Fruit fly (Drosophila melanogaster) whole organism, embryonic: ENCODE results near the gene CG42656.
A peak's percentile ranks its signal among the peaks of the same experiment; 100 is the strongest.

Experiments used
- Antp ChIP-seq: fragments of 200-800 bp; sonication (Bioruptor generic); optimal IDR thresholded peaks from 3 replicates; lab custom pipeline; 2016; ENCODE audit warnings: missing biosample characterization, missing genetic modification characterization
- Atf6 ChIP-seq: fragments of 200-800 bp; sonication (Bioruptor generic); IDR thresholded peaks from 2 replicates; pipeline ENCODE4 v1.3.6; 2022; ENCODE audit warnings: missing biosample characterization, missing genetic modification characterization
- Blimp-1 ChIP-seq: fragments of 200-800 bp; sonication (Bioruptor generic); optimal IDR thresholded peaks from 3 replicates; lab custom pipeline; 2018; ENCODE audit warnings: missing biosample characterization, missing genetic modification characterization, mild to moderate bottlenecking, moderate library complexity, missing genetic modification reagents
- CG11696 ChIP-seq: fragments of 200-800 bp; sonication (Bioruptor generic); IDR thresholded peaks from 2 replicates; pipeline ENCODE4 v1.3.6; 2022; ENCODE audit warnings: missing biosample characterization, missing genetic modification characterization
- CG12391 ChIP-seq: fragments of 200-800 bp; sonication (Bioruptor generic); optimal IDR thresholded peaks from 3 replicates; lab custom pipeline; 2018; ENCODE audit warnings: missing biosample characterization, mild to moderate bottlenecking, missing genetic modification characterization, moderate library complexity
- CG13296 ChIP-seq: fragments of 200-800 bp; sonication (Bioruptor generic); optimal IDR thresholded peaks from 3 replicates; lab custom pipeline; 2018; ENCODE audit warnings: missing biosample characterization, mild to moderate bottlenecking, missing genetic modification characterization
- CG14860 ChIP-seq: fragments of 200-800 bp; sonication (Bioruptor generic); IDR thresholded peaks from 3 replicates; pipeline ENCODE4 v1.3.6; 2022; ENCODE audit warnings: missing biosample characterization, missing genetic modification characterization; ENCODE audit not compliant: partially characterized antibody
- CG17328 ChIP-seq: fragments of 200-800 bp; sonication (Bioruptor generic); IDR thresholded peaks from 2 replicates; pipeline ENCODE4 v1.3.6; 2022; ENCODE audit warnings: missing biosample characterization, missing genetic modification characterization
- CG2199 ChIP-seq: fragments of 200-800 bp; sonication (Bioruptor generic); IDR thresholded peaks from 3 replicates; pipeline ENCODE4 v1.3.6; 2022; ENCODE audit warnings: missing biosample characterization, missing genetic modification characterization
- CG3281 ChIP-seq: fragments of 200-800 bp; sonication (Bioruptor generic); optimal IDR thresholded peaks from 3 replicates; lab custom pipeline; 2017; ENCODE audit warnings: missing biosample characterization, mild to moderate bottlenecking, missing genetic modification characterization
- CG33557 ChIP-seq: fragments of 200-800 bp; sonication (Bioruptor generic); optimal IDR thresholded peaks from 2 replicates; lab custom pipeline; 2019; ENCODE audit warnings: missing biosample characterization, mild to moderate bottlenecking, missing genetic modification characterization, moderate library complexity
- CG34376 ChIP-seq: fragments of 200-800 bp; sonication (Bioruptor generic); optimal IDR thresholded peaks from 2 replicates; lab custom pipeline; 2018; ENCODE audit warnings: missing biosample characterization, mild to moderate bottlenecking, missing genetic modification characterization
- CG34422 ChIP-seq: fragments of 200-800 bp; sonication (Bioruptor generic); IDR thresholded peaks from 3 replicates; pipeline ENCODE4 v1.3.6; 2022; ENCODE audit warnings: missing biosample characterization, missing genetic modification characterization
- CG4328 ChIP-seq: fragments of 200-800 bp; sonication (Bioruptor generic); optimal IDR thresholded peaks from 3 replicates; lab custom pipeline; 2017; ENCODE audit warnings: missing biosample characterization, missing genetic modification reagents, missing genetic modification characterization
- CG6175 ChIP-seq: fragments of 200-800 bp; sonication (Bioruptor generic); IDR thresholded peaks from 3 replicates; pipeline ENCODE4 v1.3.6; 2022; ENCODE audit warnings: missing biosample characterization, missing genetic modification characterization
- CG6791 ChIP-seq: fragments of 200-800 bp; sonication (Bioruptor generic); IDR thresholded peaks from 3 replicates; pipeline ENCODE4 v1.3.6; 2022; ENCODE audit warnings: missing biosample characterization, missing genetic modification characterization; ENCODE audit not compliant: partially characterized antibody
- CG6813 ChIP-seq: fragments of 200-800 bp; sonication (Bioruptor generic); optimal IDR thresholded peaks from 2 replicates; lab custom pipeline; 2017; ENCODE audit warnings: missing biosample characterization, missing genetic modification characterization, mild to moderate bottlenecking, moderate library complexity, missing genetic modification reagents
- CTCF ChIP-seq: fragments of 200-800 bp; sonication (Bioruptor generic); optimal IDR thresholded peaks from 2 replicates; lab custom pipeline; 2017; ENCODE audit warnings: missing biosample characterization, mild to moderate bottlenecking, missing genetic modification characterization, moderate library complexity
- Drgx ChIP-seq: fragments of 200-800 bp; sonication (Bioruptor generic); IDR thresholded peaks from 2 replicates; pipeline ENCODE4 v1.3.6; 2022; ENCODE audit warnings: missing biosample characterization, missing genetic modification characterization
- H2.0 ChIP-seq: fragments of 200-800 bp; sonication (Bioruptor generic); IDR thresholded peaks from 2 replicates; pipeline ENCODE4 v1.3.6; 2022; ENCODE audit warnings: missing biosample characterization, missing genetic modification characterization
- Lhr ChIP-seq: fragments of 200-800 bp; sonication (Bioruptor generic); optimal IDR thresholded peaks from 3 replicates; lab custom pipeline; 2017; ENCODE audit warnings: mild to moderate bottlenecking, missing biosample characterization, missing genetic modification reagents, missing genetic modification characterization
- Med ChIP-seq: fragments of 200-800 bp; sonication (Bioruptor generic); peaks from one replicate; lab custom pipeline; 2016; ENCODE audit warnings: missing biosample characterization, missing genetic modification characterization, mild to moderate bottlenecking, inconsistent platforms, moderate library complexity
- Mrtf ChIP-seq: fragments of 200-800 bp; sonication (Bioruptor generic); IDR thresholded peaks from 3 replicates; pipeline ENCODE4 v1.3.6; 2022; ENCODE audit warnings: missing biosample characterization, missing genetic modification characterization
- Optix ChIP-seq: fragments of 200-800 bp; sonication (Bioruptor generic); IDR thresholded peaks from 3 replicates; pipeline ENCODE4 v1.3.6; 2022; ENCODE audit warnings: missing biosample characterization, missing genetic modification characterization
- Rfx ChIP-seq: fragments of 200-800 bp; sonication (Bioruptor generic); IDR thresholded peaks from 2 replicates; pipeline ENCODE4 v1.3.6; 2022; ENCODE audit warnings: missing biosample characterization, missing genetic modification characterization
- Trl ChIP-seq, 3 experiments: fragments of >200 bp in 2 of 3; fragments of 200-800 bp in 1 of 3; sonication (Bioruptor generic) in 1 of 3; optimal IDR thresholded peaks; 2 replicates in 1 of 3; 3 replicates in 2 of 3; lab custom pipeline; 2016 to 2017; ENCODE audit warnings: missing biosample characterization in 1 of 3, missing genetic modification characterization in 1 of 3
- abd-A ChIP-seq: fragments of 200-800 bp; sonication (Bioruptor generic); optimal IDR thresholded peaks from 3 replicates; lab custom pipeline; 2019; ENCODE audit warnings: missing biosample characterization, mild to moderate bottlenecking, missing genetic modification characterization, moderate library complexity
- amos ChIP-seq: fragments of 200-800 bp; sonication (Bioruptor generic); IDR thresholded peaks from 2 replicates; pipeline ENCODE4 v1.3.6; 2022; ENCODE audit warnings: missing biosample characterization, missing genetic modification characterization; ENCODE audit not compliant: partially characterized antibody
- cas ChIP-seq: fragments of 200-800 bp; sonication (Bioruptor generic); IDR thresholded peaks from 2 replicates; pipeline ENCODE4 v1.3.6; 2022; ENCODE audit warnings: missing biosample characterization, missing genetic modification characterization
- chif ChIP-seq, 2 experiments: fragments of 200-800 bp; sonication (Bioruptor generic); optimal IDR thresholded peaks; 3 replicates each; lab custom pipeline; 2016; ENCODE audit warnings: missing biosample characterization in 2 of 2, missing genetic modification characterization in 2 of 2
- corto ChIP-seq: fragments of 200-800 bp; sonication (Bioruptor generic); optimal IDR thresholded peaks from 2 replicates; lab custom pipeline; 2016; ENCODE audit warnings: missing biosample characterization, mild to moderate bottlenecking, missing genetic modification characterization, moderate library complexity
- dimm ChIP-seq: fragments of 200-800 bp; sonication (Bioruptor generic); IDR thresholded peaks from 2 replicates; pipeline ENCODE4 v1.3.6; 2022; ENCODE audit warnings: missing biosample characterization, missing genetic modification characterization
- eve ChIP-seq, 2 experiments: fragments of >200 bp; optimal IDR thresholded peaks; 2 replicates each; lab custom pipeline; 2017; ENCODE audit warnings: missing biosample characterization in 2 of 2, missing genetic modification characterization in 2 of 2
- ewg ChIP-seq: fragments of 200-800 bp; sonication (Bioruptor generic); optimal IDR thresholded peaks from 3 replicates; lab custom pipeline; 2017; ENCODE audit warnings: mild to moderate bottlenecking, missing biosample characterization, missing genetic modification reagents, missing genetic modification characterization
- exex ChIP-seq: fragments of 200-800 bp; sonication (Bioruptor generic); optimal IDR thresholded peaks from 4 replicates; lab custom pipeline; 2018; ENCODE audit warnings: missing biosample characterization, mild to moderate bottlenecking, missing genetic modification characterization, moderate library complexity
- h ChIP-seq: fragments of >200 bp; optimal IDR thresholded peaks from 2 replicates; lab custom pipeline; 2017
- kni ChIP-seq: fragments of 200-800 bp; sonication (Bioruptor generic); optimal IDR thresholded peaks from 3 replicates; lab custom pipeline; 2017; ENCODE audit warnings: mild to moderate bottlenecking, missing biosample characterization, missing genetic modification reagents, missing genetic modification characterization
- lmd ChIP-seq: fragments of 200-800 bp; sonication (Bioruptor generic); IDR thresholded peaks from 2 replicates; pipeline ENCODE4 v1.3.6; 2022; ENCODE audit warnings: missing biosample characterization, missing genetic modification characterization
- mirr ChIP-seq: fragments of 200-800 bp; sonication (Bioruptor generic); optimal IDR thresholded peaks from 3 replicates; lab custom pipeline; 2018; ENCODE audit warnings: missing biosample characterization, mild to moderate bottlenecking, missing genetic modification characterization
- p53 ChIP-seq: fragments of 200-800 bp; sonication (Bioruptor generic); optimal IDR thresholded peaks from 2 replicates; lab custom pipeline; 2016; ENCODE audit warnings: missing biosample characterization, missing genetic modification characterization
- pb ChIP-seq: fragments of 200-800 bp; sonication (Bioruptor generic); optimal IDR thresholded peaks from 3 replicates; lab custom pipeline; 2016; ENCODE audit warnings: missing biosample characterization, missing genetic modification characterization
- rib ChIP-seq: fragments of 200-800 bp; sonication (Bioruptor generic); IDR thresholded peaks from 2 replicates; pipeline ENCODE4 v1.3.6; 2022; ENCODE audit warnings: missing biosample characterization, missing genetic modification characterization
- ro ChIP-seq: fragments of 200-800 bp; sonication (Bioruptor generic); IDR thresholded peaks from 2 replicates; pipeline ENCODE4 v1.3.6; 2022; ENCODE audit warnings: missing biosample characterization, missing genetic modification characterization
- sd ChIP-seq: fragments of 200-800 bp; sonication (Bioruptor generic); optimal IDR thresholded peaks from 3 replicates; lab custom pipeline; 2018; ENCODE audit warnings: missing biosample characterization, mild to moderate bottlenecking, missing genetic modification characterization, moderate library complexity
- sens-2 ChIP-seq: fragments of 200-800 bp; sonication (Bioruptor generic); IDR thresholded peaks from 2 replicates; pipeline ENCODE4 v1.3.6; 2022; ENCODE audit warnings: missing biosample characterization, missing genetic modification characterization
- shn ChIP-seq: fragments of 200-800 bp; sonication (Bioruptor generic); optimal IDR thresholded peaks from 3 replicates; lab custom pipeline; 2016; ENCODE audit warnings: missing biosample characterization, missing genetic modification characterization
- sob ChIP-seq: fragments of 200-800 bp; sonication (Bioruptor generic); IDR thresholded peaks from 2 replicates; pipeline ENCODE4 v1.3.6; 2022; ENCODE audit warnings: missing biosample characterization, missing genetic modification characterization
- zen ChIP-seq: fragments of 200-800 bp; sonication (Bioruptor generic); optimal IDR thresholded peaks from 3 replicates; lab custom pipeline; 2018; ENCODE audit warnings: missing biosample characterization, mild to moderate bottlenecking, missing genetic modification characterization, moderate library complexity

Gene CG42656

dm6 chr3R:7524160-7524559 is 31.1 kb upstream of the CG42656 start (continued):
- TF ChIP-seq p53 (GFP tag; lab: Kevin White, UChicago), result no peak
- TF ChIP-seq Atf6, result no peak
- TF ChIP-seq Mrtf, result no peak
- no peak for TF ChIP-seq CG33557
- no peak for TF ChIP-seq shn (GFP tag; lab: Kevin White, UChicago)
- TF ChIP-seq CG11696 (GFP tag; lab: Robert Waterston, UW), result no peak
- no peak for TF ChIP-seq Optix
- TF ChIP-seq CTCF (GFP tag; lab: Kevin White, UChicago), result peak; percentile 9
- no peak for TF ChIP-seq CG12391 (tag; lab: Kevin White, UChicago)
- no peak for TF ChIP-seq CG14860 (GFP tag; lab: Robert Waterston, UW)
- TF ChIP-seq zen (tag; lab: Kevin White, UChicago), result no peak
- TF ChIP-seq Blimp-1, result no peak
- TF ChIP-seq CG6813 (GFP tag; lab: Kevin White, UChicago), result peak; percentile 40
- peak; percentile 42; the same call in 1 of the 3 replicates for TF ChIP-seq CG34422
- 0 out of 2 replicates have a peak, but pooled peaks have one; percentile 8 for TF ChIP-seq Rfx
- no peak for TF ChIP-seq CG17328 (GFP tag; lab: Robert Waterston, UW)
- TF ChIP-seq Med (GFP tag; lab: Kevin White, UChicago), result peak; percentile 58
- TF ChIP-seq dimm (GFP tag; lab: Robert Waterston, UW), result no peak
- TF ChIP-seq CG4328 (GFP tag; lab: Kevin White, UChicago), result no peak
- TF ChIP-seq lmd (GFP tag; lab: Robert Waterston, UW), result no peak
- peak; percentile 48 for TF ChIP-seq CG13296 (GFP tag; lab: Kevin White, UChicago)
- TF ChIP-seq cas, result no peak

DNA sequence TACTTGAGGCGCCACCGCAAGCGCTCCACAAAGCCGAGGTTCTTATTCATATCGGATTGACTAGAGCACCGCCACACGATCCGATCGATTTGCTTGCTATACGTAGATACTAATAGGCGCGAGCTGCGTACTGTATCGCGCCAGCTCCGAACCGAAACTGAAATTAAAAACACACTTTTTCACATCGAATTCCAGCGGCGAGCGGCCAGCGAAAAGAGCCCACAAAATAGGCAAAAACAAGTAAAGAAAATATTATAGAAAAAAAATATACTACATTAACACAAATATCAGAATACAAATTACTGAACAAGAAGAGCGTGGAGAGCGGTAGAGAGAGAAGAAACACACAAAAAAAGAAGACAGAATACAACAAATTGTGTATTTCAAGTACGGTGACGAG is 30.5 kb upstream of the CG42656 start, which contains the start of gene alpha-Est7:
TSS of gene alpha-Est7 (minus strand) at position 160 of the 400 bp plus-strand sequence.
- TF ChIP-seq CG6175 (GFP tag; lab: Robert Waterston, UW) (peak; percentile 70; the same call in 1 of the 3 replicates), Drgx (GFP tag; lab: Robert Waterston, UW) (0 out of 2 replicates have a peak, but pooled peaks have one; percentile 7), chif (GFP tag; optimal IDR thresholded peaks at IDR 0.05; lab: Kevin White, UChicago) (no peak), ewg (GFP tag; lab: Kevin White, UChicago) (no peak), CG2199 (peak; percentile 84; the same call in 2 of the 3 replicates), Med (GFP tag; lab: Kevin White, UChicago) (peak; percentile 23), Trl (optimal IDR thresholded peaks at IDR 0.05; lab: Kevin White, UChicago) (peak in 1 of 2 experiments; percentile 16), Trl (GFP tag; optimal IDR thresholded peaks at IDR 0.05; lab: Kevin White, UChicago) (no peak), amos (GFP tag; lab: Robert Waterston, UW) (0 out of 2 replicates have a peak, but pooled peaks have one; percentile 3), corto (GFP tag; lab: Kevin White, UChicago) (peak; percentile 20), sd (tag; lab: Kevin White, UChicago) (peak; percentile 74), eve (GFP tag; optimal IDR thresholded peaks at IDR 0.05; lab: Kevin White, UChicago) (no peak), kni (GFP tag; lab: Kevin White, UChicago) (no peak), pb (no peak)
- TF ChIP-seq, all 482 proteins: peak for 8

- TF ChIP-seq abd-A (tag; lab: Kevin White, UChicago), result peak; percentile 52
- no peak for TF ChIP-seq ro (GFP tag; lab: Robert Waterston, UW)
- TF ChIP-seq CG34376 (GFP tag; lab: Kevin White, UChicago), result peak; percentile 51
- no peak for TF ChIP-seq CG3281
- no peak for TF ChIP-seq h
- peak; percentile 44 for TF ChIP-seq mirr (GFP tag; lab: Kevin White, UChicago)
- TF ChIP-seq sens-2 (GFP tag; lab: Robert Waterston, UW), result no peak
- no peak for TF ChIP-seq H2.0
- TF ChIP-seq Med (GFP tag; lab: Kevin White, UChicago), result peak; percentile 58
- no peak for TF ChIP-seq Antp (GFP tag; lab: Kevin White, UChicago)
- TF ChIP-seq rib, result no peak
- TF ChIP-seq CG33557, result peak; percentile 12
- no peak for TF ChIP-seq CG6791 (GFP tag; lab: Robert Waterston, UW)
- TF ChIP-seq sob (GFP tag; lab: Robert Waterston, UW), result no peak
- no peak for TF ChIP-seq sd (tag; lab: Kevin White, UChicago)
- no peak for TF ChIP-seq Lhr
- peak; percentile 52 for TF ChIP-seq exex (tag; lab: Kevin White, UChicago)
These were observed 29.3 kb upstream of the CG42656 start for dm6 chr3R:7522266-7522955.
